Fruit fly (Drosophila melanogaster) whole organism, embryonic: Measurements from ENCODE around the gene GC.

Experiments used
- Aef1 ChIP-seq: fragments of 200-800 bp; sonication (Bioruptor generic); IDR thresholded peaks from 3 replicates; pipeline ENCODE4 v1.3.6; 2022; ENCODE audit warnings: missing biosample characterization, missing genetic modification characterization
- Antp ChIP-seq: fragments of 200-800 bp; sonication (Bioruptor generic); optimal IDR thresholded peaks from 3 replicates; lab custom pipeline; 2016; ENCODE audit warnings: missing biosample characterization, missing genetic modification characterization
- Bgb ChIP-seq: fragments of 200-800 bp; sonication (Bioruptor generic); IDR thresholded peaks from 2 replicates; pipeline ENCODE4 v1.3.6; 2022; ENCODE audit warnings: missing biosample characterization, missing genetic modification characterization; ENCODE audit not compliant: partially characterized antibody
- Blimp-1 ChIP-seq: fragments of 200-800 bp; sonication (Bioruptor generic); optimal IDR thresholded peaks from 3 replicates; lab custom pipeline; 2018; ENCODE audit warnings: missing biosample characterization, missing genetic modification characterization, mild to moderate bottlenecking, moderate library complexity, missing genetic modification reagents
- CG11504 ChIP-seq: fragments of 200-800 bp; sonication (Bioruptor generic); optimal IDR thresholded peaks from 3 replicates; lab custom pipeline; 2019; ENCODE audit warnings: missing biosample characterization, mild to moderate bottlenecking, missing genetic modification characterization, moderate library complexity
- CG11695 ChIP-seq: fragments of 200-800 bp; sonication (Bioruptor generic); IDR thresholded peaks from 3 replicates; pipeline ENCODE4 v1.3.6; 2022; ENCODE audit warnings: missing biosample characterization, missing genetic modification characterization
- CG12071 ChIP-seq: fragments of 200-800 bp; sonication (Bioruptor generic); optimal IDR thresholded peaks from 3 replicates; lab custom pipeline; 2018; ENCODE audit warnings: missing biosample characterization, mild to moderate bottlenecking, missing genetic modification characterization
- CG12391 ChIP-seq: fragments of 200-800 bp; sonication (Bioruptor generic); optimal IDR thresholded peaks from 3 replicates; lab custom pipeline; 2018; ENCODE audit warnings: missing biosample characterization, mild to moderate bottlenecking, missing genetic modification characterization, moderate library complexity
- CG12942 ChIP-seq: fragments of 200-800 bp; sonication (Bioruptor generic); optimal IDR thresholded peaks from 3 replicates; lab custom pipeline; 2016; ENCODE audit warnings: missing biosample characterization, missing genetic modification characterization
- CG15269 ChIP-seq: fragments of 200-800 bp; sonication (Bioruptor generic); optimal IDR thresholded peaks from 2 replicates; lab custom pipeline; 2018; ENCODE audit warnings: missing biosample characterization, mild to moderate bottlenecking, missing genetic modification characterization, moderate library complexity
- CG15601 ChIP-seq: fragments of 200-800 bp; sonication (Bioruptor generic); optimal IDR thresholded peaks from 3 replicates; lab custom pipeline; 2019; ENCODE audit warnings: missing biosample characterization, mild to moderate bottlenecking, missing genetic modification characterization, moderate library complexity
- CG17361 ChIP-seq: fragments of 200-800 bp; sonication (Bioruptor generic); IDR thresholded peaks from 3 replicates; pipeline ENCODE4 v1.3.6; 2022; ENCODE audit warnings: missing biosample characterization, missing genetic modification characterization
- CG17802 ChIP-seq: fragments of 200-800 bp; sonication (Bioruptor generic); optimal IDR thresholded peaks from 2 replicates; lab custom pipeline; 2018; ENCODE audit warnings: missing biosample characterization, mild to moderate bottlenecking, missing genetic modification characterization, moderate library complexity
- CG2889 ChIP-seq: fragments of 200-800 bp; sonication (Bioruptor generic); IDR thresholded peaks from 3 replicates; pipeline ENCODE4 v1.3.6; 2022; ENCODE audit warnings: missing biosample characterization, missing genetic modification characterization
- CG30020 ChIP-seq: fragments of 200-800 bp; optimal IDR thresholded peaks from 2 replicates; lab custom pipeline; 2019; ENCODE audit warnings: missing biosample characterization, mild to moderate bottlenecking, missing genetic modification characterization, moderate library complexity
- CG34376 ChIP-seq: fragments of 200-800 bp; sonication (Bioruptor generic); optimal IDR thresholded peaks from 2 replicates; lab custom pipeline; 2018; ENCODE audit warnings: missing biosample characterization, mild to moderate bottlenecking, missing genetic modification characterization
- CG4360 ChIP-seq: fragments of 200-800 bp; sonication (Bioruptor generic); IDR thresholded peaks from 2 replicates; pipeline ENCODE4 v1.3.6; 2022; ENCODE audit warnings: missing biosample characterization, missing genetic modification characterization
- CG4404 ChIP-seq: fragments of 200-800 bp; sonication (Bioruptor generic); IDR thresholded peaks from 2 replicates; pipeline ENCODE4 v1.3.6; 2022; ENCODE audit warnings: missing biosample characterization, missing genetic modification characterization
- CG5245 ChIP-seq: fragments of 200-800 bp; sonication (Bioruptor generic); optimal IDR thresholded peaks from 3 replicates; lab custom pipeline; 2016; ENCODE audit warnings: missing biosample characterization, missing genetic modification characterization
- CG5953 ChIP-seq: fragments of 200-800 bp; sonication (Bioruptor generic); IDR thresholded peaks from 2 replicates; pipeline ENCODE4 v1.3.6; 2022; ENCODE audit warnings: missing biosample characterization, missing genetic modification characterization
- CG6654 ChIP-seq: fragments of 200-800 bp; sonication (Bioruptor generic); optimal IDR thresholded peaks from 2 replicates; lab custom pipeline; 2017; ENCODE audit warnings: missing biosample characterization, mild to moderate bottlenecking, missing genetic modification characterization
- CG6791 ChIP-seq: fragments of 200-800 bp; sonication (Bioruptor generic); IDR thresholded peaks from 3 replicates; pipeline ENCODE4 v1.3.6; 2022; ENCODE audit warnings: missing biosample characterization, missing genetic modification characterization; ENCODE audit not compliant: partially characterized antibody
- CG8089 ChIP-seq: fragments of 200-800 bp; sonication (Bioruptor generic); optimal IDR thresholded peaks from 3 replicates; lab custom pipeline; 2016; ENCODE audit warnings: missing biosample characterization, missing genetic modification characterization
- CG8765 ChIP-seq: fragments of 200-800 bp; sonication (Bioruptor generic); IDR thresholded peaks from 2 replicates; pipeline ENCODE4 v1.3.6; 2022; ENCODE audit warnings: missing biosample characterization, missing genetic modification characterization
- CHES-1-like ChIP-seq: fragments of 200-800 bp; sonication (Bioruptor generic); optimal IDR thresholded peaks from 2 replicates; lab custom pipeline; 2016; ENCODE audit warnings: missing biosample characterization, missing genetic modification characterization
- Camta ChIP-seq: fragments of 200-800 bp; sonication (Bioruptor generic); optimal IDR thresholded peaks from 2 replicates; lab custom pipeline; 2016; ENCODE audit warnings: missing biosample characterization, missing genetic modification characterization
- CoRest ChIP-seq: fragments of 200-800 bp; sonication (Bioruptor generic); optimal IDR thresholded peaks from 3 replicates; lab custom pipeline; 2018; ENCODE audit warnings: missing biosample characterization, mild to moderate bottlenecking, missing genetic modification characterization, moderate library complexity
- Drgx ChIP-seq: fragments of 200-800 bp; sonication (Bioruptor generic); IDR thresholded peaks from 2 replicates; pipeline ENCODE4 v1.3.6; 2022; ENCODE audit warnings: missing biosample characterization, missing genetic modification characterization
- GATAe ChIP-seq: fragments of 200-800 bp; sonication (Bioruptor generic); conservative IDR thresholded peaks from 2 replicates; pipeline ENCODE4 v1.3.6; 2022; ENCODE audit warnings: missing biosample characterization, missing genetic modification characterization
- Gug ChIP-seq: fragments of 200-800 bp; sonication (Bioruptor generic); IDR thresholded peaks from 4 replicates; pipeline ENCODE4 v1.3.6; 2022; ENCODE audit warnings: missing biosample characterization, missing genetic modification characterization
- Mes4 ChIP-seq: fragments of 200-800 bp; sonication (Bioruptor generic); optimal IDR thresholded peaks from 2 replicates; lab custom pipeline; 2016; ENCODE audit warnings: missing biosample characterization, missing genetic modification characterization
- Opbp ChIP-seq: fragments of 200-800 bp; sonication (Bioruptor generic); IDR thresholded peaks from 3 replicates; pipeline ENCODE4 v1.3.6; 2022; ENCODE audit warnings: missing biosample characterization, missing genetic modification characterization; ENCODE audit not compliant: partially characterized antibody
- Sox100B ChIP-seq: fragments of 200-800 bp; sonication (Bioruptor generic); optimal IDR thresholded peaks from 3 replicates; lab custom pipeline; 2018; ENCODE audit warnings: missing biosample characterization, mild to moderate bottlenecking, missing genetic modification characterization
- Ssrp ChIP-seq: fragments of 200-800 bp; sonication (Bioruptor generic); optimal IDR thresholded peaks from 2 replicates; lab custom pipeline; 2018; ENCODE audit warnings: missing biosample characterization, mild to moderate bottlenecking, missing genetic modification characterization, moderate library complexity
- bsh ChIP-seq, 2 experiments: fragments of 200-800 bp; sonication (Bioruptor generic); optimal IDR thresholded peaks; 2 replicates each; lab custom pipeline; 2017 to 2018; ENCODE audit warnings: mild to moderate bottlenecking in 2 of 2, missing biosample characterization in 2 of 2, missing genetic modification characterization in 2 of 2, moderate library complexity in 1 of 2
- cas ChIP-seq: fragments of 200-800 bp; sonication (Bioruptor generic); IDR thresholded peaks from 2 replicates; pipeline ENCODE4 v1.3.6; 2022; ENCODE audit warnings: missing biosample characterization, missing genetic modification characterization
- cato ChIP-seq: fragments of 200-800 bp; sonication (Bioruptor generic); optimal IDR thresholded peaks from 2 replicates; lab custom pipeline; 2016; ENCODE audit warnings: missing biosample characterization, missing genetic modification characterization, borderline replicate concordance
- caup ChIP-seq: fragments of 200-800 bp; sonication (Bioruptor generic); optimal IDR thresholded peaks from 3 replicates; lab custom pipeline; 2017; ENCODE audit warnings: missing biosample characterization, mild to moderate bottlenecking, missing genetic modification characterization, moderate library complexity; ENCODE audit not compliant: severe bottlenecking
- eve ChIP-seq, 2 experiments: fragments of >200 bp; optimal IDR thresholded peaks; 2 replicates each; lab custom pipeline; 2017; ENCODE audit warnings: missing biosample characterization in 2 of 2, missing genetic modification characterization in 2 of 2
- gfzf ChIP-seq: fragments of 200-800 bp; sonication (Bioruptor generic); optimal IDR thresholded peaks from 2 replicates; lab custom pipeline; 2016; ENCODE audit warnings: missing biosample characterization, mild to moderate bottlenecking, missing genetic modification characterization, moderate library complexity
- knrl ChIP-seq: fragments of 200-800 bp; sonication (Bioruptor generic); IDR thresholded peaks from 3 replicates; pipeline ENCODE4 v1.3.6; 2022; ENCODE audit warnings: missing biosample characterization, missing genetic modification characterization; ENCODE audit not compliant: partially characterized antibody
- lab ChIP-seq: fragments of 200-800 bp; sonication (Bioruptor generic); optimal IDR thresholded peaks from 3 replicates; lab custom pipeline; 2017; ENCODE audit warnings: missing biosample characterization, missing genetic modification characterization, mild to moderate bottlenecking, moderate library complexity, missing genetic modification reagents
- luna ChIP-seq: fragments of 200-800 bp; sonication (Bioruptor generic); optimal IDR thresholded peaks from 2 replicates; lab custom pipeline; 2016; ENCODE audit warnings: missing biosample characterization, missing genetic modification characterization
- nerfin-1 ChIP-seq: fragments of 200-800 bp; sonication (Bioruptor generic); optimal IDR thresholded peaks from 3 replicates; lab custom pipeline; 2019; ENCODE audit warnings: missing biosample characterization, mild to moderate bottlenecking, missing genetic modification characterization, moderate library complexity
- sd ChIP-seq: fragments of 200-800 bp; sonication (Bioruptor generic); optimal IDR thresholded peaks from 3 replicates; lab custom pipeline; 2018; ENCODE audit warnings: missing biosample characterization, mild to moderate bottlenecking, missing genetic modification characterization, moderate library complexity
- seq ChIP-seq: fragments of 200-800 bp; sonication (Bioruptor generic); IDR thresholded peaks from 2 replicates; pipeline ENCODE4 v1.3.6; 2022; ENCODE audit warnings: missing biosample characterization, missing genetic modification characterization
- sima ChIP-seq: fragments of 200-800 bp; sonication (Bioruptor generic); optimal IDR thresholded peaks from 2 replicates; lab custom pipeline; 2016; ENCODE audit warnings: missing biosample characterization, missing genetic modification characterization
- sob ChIP-seq: fragments of 200-800 bp; sonication (Bioruptor generic); IDR thresholded peaks from 2 replicates; pipeline ENCODE4 v1.3.6; 2022; ENCODE audit warnings: missing biosample characterization, missing genetic modification characterization
- sug ChIP-seq: fragments of 200-800 bp; optimal IDR thresholded peaks from 2 replicates; lab custom pipeline; 2019; ENCODE audit warnings: missing biosample characterization, mild to moderate bottlenecking, missing genetic modification characterization, moderate library complexity
- tna ChIP-seq: fragments of 200-800 bp; sonication (Bioruptor generic); IDR thresholded peaks from 2 replicates; pipeline ENCODE4 v1.3.6; 2022; ENCODE audit warnings: missing biosample characterization, missing genetic modification characterization; ENCODE audit not compliant: partially characterized antibody

GC gene

DNA sequence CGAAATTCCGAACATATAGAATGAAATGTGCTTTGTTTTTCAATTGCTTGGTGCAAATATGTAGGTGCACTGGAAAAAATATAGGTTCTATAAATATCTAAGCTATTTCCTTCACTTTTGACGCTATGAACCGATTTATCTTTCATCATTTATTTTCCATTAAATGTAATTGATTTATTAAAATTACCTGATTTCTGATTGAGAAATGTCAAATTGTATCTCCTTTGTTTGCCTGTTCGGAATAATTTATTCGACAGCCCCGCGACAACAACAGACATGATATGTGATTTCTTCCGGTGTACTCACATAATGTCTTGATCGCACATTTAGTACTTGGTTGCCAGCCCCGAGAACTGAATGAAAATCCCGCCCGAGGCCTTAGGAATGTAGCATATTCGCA is 19.5 kb downstream of the GC start (continued):
- no peak for TF ChIP-seq Mes4 (GFP tag; lab: Kevin White, UChicago)
- TF ChIP-seq sob (GFP tag; lab: Robert Waterston, UW), result 0 out of 2 replicates have a peak, but pooled peaks have one; percentile 43
- 0 out of 3 replicates have a peak, but pooled peaks have one; percentile 14 for TF ChIP-seq CG2889 (GFP tag; lab: Robert Waterston, UW)
- TF ChIP-seq sug (tag; lab: Kevin White, UChicago), result no peak
- TF ChIP-seq Bgb (GFP tag; lab: Robert Waterston, UW), result no peak
- no peak for TF ChIP-seq CG4360 (GFP tag; lab: Robert Waterston, UW)
- no peak for TF ChIP-seq CG15601
- peak; percentile 31; the same call in 1 of the 3 replicates for TF ChIP-seq Aef1
- peak; percentile 62 for TF ChIP-seq CoRest
- TF ChIP-seq CG11695 (GFP tag; lab: Robert Waterston, UW), result peak; percentile 47; the same call in 1 of the 3 replicates
- no peak for TF ChIP-seq nerfin-1 (tag; lab: Kevin White, UChicago)
- no peak for TF ChIP-seq gfzf
- no peak for TF ChIP-seq knrl (GFP tag; lab: Robert Waterston, UW)
- no peak for TF ChIP-seq luna (GFP tag; lab: Kevin White, UChicago)
- no peak for TF ChIP-seq CG12071 (GFP tag; lab: Kevin White, UChicago)
- TF ChIP-seq cato (GFP tag; lab: Kevin White, UChicago), result no peak
- no peak for TF ChIP-seq CG4404
- no peak for TF ChIP-seq seq (GFP tag; lab: Robert Waterston, UW)
- TF ChIP-seq CG12391 (tag; lab: Kevin White, UChicago), result peak; percentile 34
- TF ChIP-seq bsh (GFP tag; optimal IDR thresholded peaks at IDR 0.05; lab: Kevin White, UChicago), result no peak
- no peak for TF ChIP-seq CG8089 (GFP tag; lab: Kevin White, UChicago)
- no peak for TF ChIP-seq eve (GFP tag; optimal IDR thresholded peaks at IDR 0.05; lab: Kevin White, UChicago)
- TF ChIP-seq sd, result no peak
- TF ChIP-seq CG30020 (tag; lab: Kevin White, UChicago), result no peak
- TF ChIP-seq CG5953, result no peak
- no peak for TF ChIP-seq CG34376 (GFP tag; lab: Kevin White, UChicago)
- TF ChIP-seq caup (GFP tag; lab: Kevin White, UChicago), result peak; percentile 36
- no peak for TF ChIP-seq sima (GFP tag; lab: Kevin White, UChicago)
- TF ChIP-seq CG6791 (GFP tag; lab: Robert Waterston, UW), result no peak
- TF ChIP-seq CG11504 (tag; lab: Kevin White, UChicago), result peak; percentile 55
- TF ChIP-seq lab (GFP tag; lab: Kevin White, UChicago), result peak; percentile 36
- no peak for TF ChIP-seq CG6654 (GFP tag; lab: Kevin White, UChicago)
- no peak for TF ChIP-seq CG5245
- no peak for TF ChIP-seq Blimp-1
- peak; percentile 53 for TF ChIP-seq CG15269 (tag; lab: Kevin White, UChicago)
- no peak for TF ChIP-seq CG12942 (GFP tag; lab: Kevin White, UChicago)
- no peak for TF ChIP-seq Antp (GFP tag; lab: Kevin White, UChicago)
- TF ChIP-seq Camta (GFP tag; lab: Kevin White, UChicago), result no peak
- TF ChIP-seq Opbp (GFP tag; lab: Robert Waterston, UW), result no peak
- TF ChIP-seq CG17802, result no peak
- no peak for TF ChIP-seq tna (GFP tag; lab: Robert Waterston, UW)
- no peak for TF ChIP-seq Ssrp (tag; lab: Kevin White, UChicago)
- no peak for TF ChIP-seq GATAe (GFP tag; lab: Robert Waterston, UW)
- no peak for TF ChIP-seq cas (GFP tag; lab: Robert Waterston, UW)
- no peak for TF ChIP-seq CHES-1-like (GFP tag; lab: Kevin White, UChicago)
- TF ChIP-seq Drgx (GFP tag; lab: Robert Waterston, UW), result 0 out of 2 replicates have a peak, but pooled peaks have one; percentile 44
- no peak for TF ChIP-seq Sox100B (GFP tag; lab: Kevin White, UChicago)
- TF ChIP-seq CG8765, result no peak
- TF ChIP-seq Gug, result peak; percentile 57; the same call in 2 of the 4 replicates
- TF ChIP-seq CG17361 (GFP tag; lab: Robert Waterston, UW), result peak; percentile 49; the same call in 1 of the 3 replicates
